Worm (Caenorhabditis elegans) whole organism, L3 larva: ENCODE results near the gene clic-1.

Source experiments
- daf-12 ChIP-seq: fragments of 150-350 bp; optimal IDR thresholded peaks from 2 replicates; lab custom pipeline; 2014; ENCODE audit warnings: missing biosample characterization, missing genetic modification reagents, missing genetic modification characterization
- elt-2 ChIP-seq: sonication (generic microtip); optimal IDR thresholded peaks from 2 replicates; lab custom pipeline; 2016; ENCODE audit warnings: missing genetic modification reagents, mild to moderate bottlenecking, missing genetic modification characterization, missing compliant biosample characterization
- eor-1 ChIP-seq, 2 experiments: fragments of 150-350 bp; optimal IDR thresholded peaks; 2 replicates each; lab custom pipeline; 2014 to 2018; ENCODE audit warnings: missing biosample characterization in 2 of 2, missing genetic modification characterization in 2 of 2
- nhr-23 ChIP-seq: fragments of 150-350 bp; optimal IDR thresholded peaks from 2 replicates; lab custom pipeline; 2014; ENCODE audit warnings: missing biosample characterization, missing genetic modification reagents, missing genetic modification characterization
- skn-1 ChIP-seq: fragments of 150-350 bp; optimal IDR thresholded peaks from 2 replicates; lab custom pipeline; 2014; ENCODE audit warnings: missing biosample characterization, missing genetic modification characterization
- tbx-2 ChIP-seq: sonication (generic microtip); optimal IDR thresholded peaks from 2 replicates; lab custom pipeline; 2016; ENCODE audit warnings: mild to moderate bottlenecking, missing genetic modification characterization, missing compliant biosample characterization
- ztf-11 ChIP-seq: fragments of 150-350 bp; optimal IDR thresholded peaks from 2 replicates; lab custom pipeline; 2014; ENCODE audit warnings: missing biosample characterization, missing genetic modification characterization

ce11 chrV:7774143-7774595 lies 39.5 kb upstream of the clic-1 start, which contains the start of gene grl-10:
- TF ChIP-seq nhr-23 (tag; lab: Kevin White, UChicago) (no peak), skn-1 (no peak), ztf-11 (tag; lab: Kevin White, UChicago) (no peak), eor-1 (tag; optimal IDR thresholded peaks at IDR 0.05; lab: Kevin White, UChicago) (no peak), elt-2 (tag; lab: Kevin White, UChicago) (no peak), tbx-2 (tag; lab: Kevin White, UChicago) (no peak), daf-12 (tag; lab: Kevin White, UChicago) (no peak)
